Worm (Caenorhabditis elegans): Measurements from ENCODE around the gene F21D9.2.

DNA sequence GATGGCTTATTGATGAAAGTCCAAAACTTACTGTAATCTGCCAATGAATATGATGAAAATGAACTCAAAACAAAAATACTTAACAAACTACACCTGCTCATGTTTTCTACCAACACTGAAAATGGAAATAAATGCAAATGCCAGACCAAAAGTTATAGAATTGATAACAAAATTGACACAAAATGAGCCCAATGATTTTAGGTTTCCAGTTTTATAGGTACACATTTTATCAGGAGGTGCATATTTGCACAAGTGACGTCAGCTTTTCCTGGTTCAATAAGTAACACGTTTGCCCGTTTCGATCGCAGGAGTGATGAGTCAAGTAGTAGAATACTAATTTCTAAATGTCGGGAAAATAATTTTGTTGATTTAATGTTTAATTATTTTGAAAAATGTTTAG, 34.5 kb upstream of the F21D9.2 start, which contains the start of gene F55C9.6:
- no peak for TF ChIP-seq spr-3 (GFP tag; optimal IDR thresholded peaks at IDR 0.05)
- no peak for TF ChIP-seq nhr-77 (tag; optimal IDR thresholded peaks at IDR 0.05)
- TF ChIP-seq ztf-11 (tag; optimal IDR thresholded peaks at IDR 0.05): no peak
- no peak for TF ChIP-seq nhr-237 (tag; optimal IDR thresholded peaks at IDR 0.05)
- no peak for TF ChIP-seq unc-62 (GFP tag; optimal IDR thresholded peaks at IDR 0.05 in 1 of 2)
- no peak for TF ChIP-seq unc-62 (tag; optimal IDR thresholded peaks at IDR 0.05)
- TF ChIP-seq lin-13 (GFP tag; optimal IDR thresholded peaks at IDR 0.05): no peak

Data from whole organism, L4 larva.